Worm (Caenorhabditis elegans) whole organism, young adult: ENCODE data around the gene irld-25.

ENCODE experiments used
- B0019.2 ChIP-seq: fragments of 200-800 bp; sonication (Bioruptor generic); conservative IDR thresholded peaks from 2 replicates; pipeline ENCODE4 v1.3.6; 2022; ENCODE audit warnings: missing genetic modification reagents, missing genetic modification characterization, missing compliant biosample characterization
- B0035.1 ChIP-seq: sonication (generic microtip); optimal IDR thresholded peaks from 2 replicates; lab custom pipeline; 2016; ENCODE audit warnings: missing genetic modification characterization, mild to moderate bottlenecking, missing compliant biosample characterization, missing genotype, missing genetic modification reagents
- C06A6.2 ChIP-seq: fragments of 200-800 bp; sonication (Bioruptor generic); conservative IDR thresholded peaks from 2 replicates; pipeline ENCODE4 v1.3.6; 2022; ENCODE audit warnings: missing genetic modification characterization, missing compliant biosample characterization
- T07F8.4 ChIP-seq: sonication (generic microtip); optimal IDR thresholded peaks from 2 replicates; lab custom pipeline; 2016; ENCODE audit warnings: mild to moderate bottlenecking, missing genetic modification characterization, moderate library complexity, missing compliant biosample characterization
- Y79H2A.3 ChIP-seq: fragments of 200-800 bp; sonication (Bioruptor generic); conservative IDR thresholded peaks from 2 replicates; pipeline ENCODE4 v1.3.6; 2022; ENCODE audit warnings: missing genetic modification reagents, missing genetic modification characterization, missing compliant biosample characterization
- aptf-3 ChIP-seq: fragments of 200-800 bp; sonication (Bioruptor generic); IDR thresholded peaks from 2 replicates; pipeline ENCODE4 v1.3.6; 2022; ENCODE audit warnings: missing genetic modification characterization, missing compliant biosample characterization
- athp-1 ChIP-seq: sonication (generic microtip); optimal IDR thresholded peaks from 2 replicates; lab custom pipeline; 2017; ENCODE audit warnings: mild to moderate bottlenecking, missing genetic modification characterization, missing compliant biosample characterization
- cebp-1 ChIP-seq, 2 experiments: fragments of 200-800 bp in 1 of 2; sonication (Bioruptor generic) in 1 of 2; sonication (generic microtip) in 1 of 2; IDR thresholded peaks in 1 of 2; optimal IDR thresholded peaks in 1 of 2; 2 replicates each; pipeline versions ENCODE4 v1.3.6 to Lab custom; 2017 to 2022; ENCODE audit warnings: missing compliant biosample characterization in 2 of 2, missing genetic modification characterization in 2 of 2, mild to moderate bottlenecking in 1 of 2, missing genetic modification reagents in 1 of 2, moderate library complexity in 1 of 2
- cebp-2 ChIP-seq: fragments of 200-800 bp; sonication (Bioruptor generic); IDR thresholded peaks from 2 replicates; pipeline ENCODE4 v1.3.6; 2022; ENCODE audit warnings: missing genetic modification characterization, missing compliant biosample characterization
- ceh-91 ChIP-seq: fragments of 200-800 bp; sonication (Bioruptor generic); IDR thresholded peaks from 2 replicates; pipeline ENCODE4 v1.3.6; 2022; ENCODE audit warnings: missing genetic modification reagents, missing genetic modification characterization, missing compliant biosample characterization
- die-1 ChIP-seq: sonication (generic microtip); optimal IDR thresholded peaks from 2 replicates; lab custom pipeline; 2016; ENCODE audit warnings: missing genotype, mild to moderate bottlenecking, missing genetic modification characterization, missing compliant biosample characterization
- dpff-1 ChIP-seq: sonication (generic microtip); optimal IDR thresholded peaks from 2 replicates; lab custom pipeline; 2017; ENCODE audit warnings: mild to moderate bottlenecking, missing genetic modification characterization, missing compliant biosample characterization
- him-1 ChIP-seq: sonication (generic microtip); optimal IDR thresholded peaks from 2 replicates; lab custom pipeline; 2016; ENCODE audit warnings: missing genotype, missing genetic modification reagents, missing genetic modification characterization, missing compliant biosample characterization
- hlh-26 ChIP-seq: fragments of 200-800 bp; sonication (Bioruptor generic); conservative IDR thresholded peaks from 2 replicates; pipeline ENCODE4 v1.3.6; 2022; ENCODE audit warnings: missing genetic modification reagents, missing genetic modification characterization, missing compliant biosample characterization
- lag-1 ChIP-seq: fragments of 200-800 bp; sonication (Bioruptor generic); IDR thresholded peaks from 2 replicates; pipeline ENCODE4 v1.3.6; 2022; ENCODE audit warnings: missing genetic modification reagents, missing genetic modification characterization, missing compliant biosample characterization
- let-526 ChIP-seq: fragments of 200-800 bp; sonication (Bioruptor generic); IDR thresholded peaks from 2 replicates; pipeline ENCODE4 v1.3.6; 2022; ENCODE audit warnings: missing genetic modification reagents, missing genetic modification characterization, missing compliant biosample characterization
- lir-1 ChIP-seq: fragments of 200-800 bp; sonication (Bioruptor generic); conservative IDR thresholded peaks from 2 replicates; pipeline ENCODE4 v1.3.6; 2022; ENCODE audit warnings: missing genetic modification reagents, missing genetic modification characterization, missing compliant biosample characterization
- lsl-1 ChIP-seq: fragments of 200-800 bp; sonication (Bioruptor generic); optimal IDR thresholded peaks from 2 replicates; lab custom pipeline; 2018; ENCODE audit warnings: mild to moderate bottlenecking, missing genetic modification characterization, moderate library complexity, missing compliant biosample characterization
- lsy-27 ChIP-seq: sonication (generic microtip); optimal IDR thresholded peaks from 2 replicates; lab custom pipeline; 2017; ENCODE audit warnings: missing genetic modification characterization, mild to moderate bottlenecking, missing compliant biosample characterization, antibody characterized with exemption, missing genotype, borderline replicate concordance; ENCODE audit not compliant: insufficient read depth
- madf-10 ChIP-seq: sonication (generic microtip); optimal IDR thresholded peaks from 2 replicates; lab custom pipeline; 2016; ENCODE audit warnings: mild to moderate bottlenecking, missing genetic modification characterization, missing compliant biosample characterization
- madf-3 ChIP-seq: fragments of 200-800 bp; sonication (Bioruptor generic); IDR thresholded peaks from 2 replicates; pipeline ENCODE4 v1.3.6; 2022; ENCODE audit warnings: missing genetic modification reagents, missing genetic modification characterization, missing compliant biosample characterization
- madf-8 ChIP-seq: fragments of 200-800 bp; sonication (Bioruptor generic); conservative IDR thresholded peaks from 2 replicates; pipeline ENCODE4 v1.3.6; 2022; ENCODE audit warnings: missing genetic modification reagents, missing genetic modification characterization, missing compliant biosample characterization
- mel-28 ChIP-seq: sonication (generic microtip); optimal IDR thresholded peaks from 2 replicates; lab custom pipeline; 2016; ENCODE audit warnings: borderline replicate concordance, mild to moderate bottlenecking, missing genetic modification characterization, missing compliant biosample characterization
- nfya-1 ChIP-seq: sonication (generic microtip); optimal IDR thresholded peaks from 2 replicates; lab custom pipeline; 2017; ENCODE audit warnings: antibody characterized with exemption, missing compliant biosample characterization, missing genetic modification characterization, borderline replicate concordance; ENCODE audit not compliant: insufficient read depth
- nhr-179 ChIP-seq: sonication (generic microtip); optimal IDR thresholded peaks from 2 replicates; lab custom pipeline; 2016; ENCODE audit warnings: mild to moderate bottlenecking, missing genetic modification characterization, missing compliant biosample characterization
- nhr-27 ChIP-seq: fragments of 200-800 bp; sonication (Bioruptor generic); optimal IDR thresholded peaks from 2 replicates; lab custom pipeline; 2018; ENCODE audit warnings: mild to moderate bottlenecking, missing genetic modification characterization, moderate library complexity, missing compliant biosample characterization
- nhr-80 ChIP-seq: sonication (generic microtip); optimal IDR thresholded peaks from 2 replicates; lab custom pipeline; 2016; ENCODE audit warnings: missing genetic modification characterization, missing compliant biosample characterization
- pbrm-1 ChIP-seq: fragments of 200-800 bp; sonication (Bioruptor generic); IDR thresholded peaks from 2 replicates; pipeline ENCODE4 v1.3.6; 2022; ENCODE audit warnings: missing genetic modification reagents, missing genetic modification characterization, missing compliant biosample characterization
- rcor-1 ChIP-seq: fragments of 200-800 bp; sonication (Bioruptor generic); IDR thresholded peaks from 2 replicates; pipeline ENCODE4 v1.3.6; 2022; ENCODE audit warnings: missing genetic modification reagents, missing genetic modification characterization, missing compliant biosample characterization
- rec-8 ChIP-seq, 2 experiments: sonication (generic microtip); optimal IDR thresholded peaks; 2 replicates each; lab custom pipeline; 2016; ENCODE audit warnings: mild to moderate bottlenecking in 2 of 2, missing genetic modification characterization in 2 of 2, missing genetic modification reagents in 2 of 2, missing genotype in 2 of 2, missing biosample characterization in 1 of 2, missing compliant biosample characterization in 1 of 2, moderate library complexity in 1 of 2
- repo-1 ChIP-seq: sonication (generic microtip); optimal IDR thresholded peaks from 2 replicates; lab custom pipeline; 2017; ENCODE audit warnings: mild to moderate bottlenecking, missing genetic modification characterization, missing compliant biosample characterization
- sdz-38 ChIP-seq: sonication (generic microtip); optimal IDR thresholded peaks from 2 replicates; lab custom pipeline; 2016; ENCODE audit warnings: missing genotype, missing genetic modification characterization, missing compliant biosample characterization
- tbp1 ChIP-seq: fragments of 200-800 bp; sonication (Bioruptor generic); optimal IDR thresholded peaks from 2 replicates; lab custom pipeline; 2018; ENCODE audit warnings: mild to moderate bottlenecking, missing genetic modification characterization, missing compliant biosample characterization
- tlf-1 ChIP-seq: fragments of 200-800 bp; sonication (Bioruptor generic); optimal IDR thresholded peaks from 2 replicates; lab custom pipeline; 2018; ENCODE audit warnings: mild to moderate bottlenecking, missing genetic modification characterization, missing compliant biosample characterization
- unc-62 ChIP-seq: fragments of 150-350 bp; optimal IDR thresholded peaks from 2 replicates; lab custom pipeline; 2014; ENCODE audit warnings: missing biosample characterization, missing genetic modification reagents, missing genetic modification characterization
- xnd-1 ChIP-seq: sonication (generic microtip); optimal IDR thresholded peaks from 2 replicates; lab custom pipeline; 2016; ENCODE audit warnings: missing genotype, missing genetic modification reagents, missing genetic modification characterization, missing compliant biosample characterization
- ztf-3 ChIP-seq: fragments of 200-800 bp; sonication (Bioruptor generic); optimal IDR thresholded peaks from 2 replicates; lab custom pipeline; 2018; ENCODE audit warnings: mild to moderate bottlenecking, missing genetic modification characterization, missing compliant biosample characterization

irld-25 gene

DNA sequence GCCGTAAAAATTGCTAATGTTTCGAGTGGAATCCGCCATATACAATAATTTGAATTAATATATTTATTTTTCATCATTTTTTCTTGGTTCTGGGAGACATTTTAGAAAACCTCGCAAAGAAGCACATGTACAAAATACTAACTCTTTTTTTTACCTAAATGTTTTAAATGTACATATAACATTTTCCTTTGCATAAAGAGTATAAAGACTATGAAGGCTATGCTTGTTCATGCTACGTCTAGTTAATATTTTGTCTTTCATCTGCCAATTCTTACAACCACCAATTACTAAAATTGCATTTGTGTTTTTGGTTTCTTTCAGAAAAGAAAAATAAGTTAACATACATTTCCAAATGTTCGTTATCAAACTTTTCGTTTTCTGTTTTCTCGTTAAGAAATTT, at the start of gene irld-25:
Gene irld-25 (plus strand): TSS at position 301 of the 400 bp plus-strand sequence.
- TF ChIP-seq him-1 (tag; lab: Kevin White, UChicago) = no peak
- TF ChIP-seq tbp1 (GFP tag; lab: Kevin White, UChicago) = no peak
- no peak for TF ChIP-seq rcor-1 (GFP tag; lab: Robert Waterston, UW)
- TF ChIP-seq lsl-1 (GFP tag; lab: Kevin White, UChicago) = no peak
- TF ChIP-seq aptf-3 (GFP tag; lab: Robert Waterston, UW) = no peak
- TF ChIP-seq C06A6.2 (GFP tag; lab: Robert Waterston, UW) = no peak
- no peak for TF ChIP-seq pbrm-1 (GFP tag; lab: Robert Waterston, UW)
- no peak for TF ChIP-seq unc-62
- no peak for TF ChIP-seq rec-8 (tag; optimal IDR thresholded peaks at IDR 0.05; lab: Kevin White, UChicago)
- no peak for TF ChIP-seq lag-1 (GFP tag; lab: Robert Waterston, UW)
- no peak for TF ChIP-seq Y79H2A.3 (GFP tag; lab: Robert Waterston, UW)
- TF ChIP-seq nhr-27 (tag; lab: Kevin White, UChicago) = no peak
- TF ChIP-seq die-1 (tag; lab: Kevin White, UChicago) = no peak
- no peak for TF ChIP-seq let-526 (GFP tag; lab: Robert Waterston, UW)

DNA sequence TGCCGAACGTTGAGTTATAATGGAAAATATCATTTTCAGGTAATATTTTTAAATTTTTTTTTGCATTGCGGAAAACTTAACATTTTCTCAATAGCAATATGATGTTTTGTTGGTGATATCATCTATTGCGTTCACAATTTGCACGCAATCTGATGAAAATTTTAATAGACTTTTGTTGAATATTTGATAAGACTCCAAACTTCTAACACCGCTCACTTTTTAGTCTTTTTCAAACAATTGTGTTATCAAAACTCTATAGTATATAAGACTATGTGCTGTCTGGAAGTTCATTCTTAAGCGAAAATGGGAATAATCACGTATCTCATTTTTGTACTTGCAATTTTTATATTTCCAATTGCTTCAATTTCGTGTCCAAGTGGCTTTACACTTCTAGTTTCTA, 46.0 kb upstream of the irld-25 start, which contains the start of gene clec-47:
Gene clec-47 (plus strand): TSS at position 301 of the 400 bp plus-strand sequence.
- TF ChIP-seq madf-10 (no peak), ztf-3 (GFP tag; lab: Kevin White, UChicago) (no peak), B0019.2 (GFP tag; lab: Robert Waterston, UW) (no peak), cebp-2 (GFP tag; lab: Robert Waterston, UW) (no peak), nhr-179 (tag; lab: Kevin White, UChicago) (no peak), tlf-1 (no peak), T07F8.4 (no peak), nhr-80 (tag; lab: Kevin White, UChicago) (no peak)

- TF ChIP-seq hlh-26 (no peak), dpff-1 (tag; lab: Kevin White, UChicago) (no peak), mel-28 (no peak), sdz-38 (tag; lab: Kevin White, UChicago) (no peak), repo-1 (no peak), madf-8 (GFP tag; lab: Robert Waterston, UW) (no peak), madf-3 (no peak), ceh-91 (GFP tag; lab: Robert Waterston, UW) (no peak), unc-62 (no peak), nhr-27 (tag; lab: Kevin White, UChicago) (no peak), nfya-1 (tag; lab: Kevin White, UChicago) (no peak), madf-10 (no peak), lsy-27 (tag; lab: Kevin White, UChicago) (no peak), cebp-1 (GFP tag; IDR thresholded peaks at IDR 0.05; lab: Robert Waterston, UW) (no peak), cebp-1 (tag; optimal IDR thresholded peaks at IDR 0.05; lab: Kevin White, UChicago) (no peak), lir-1 (no peak), let-526 (GFP tag; lab: Robert Waterston, UW) (no peak), athp-1 (tag; lab: Kevin White, UChicago) (no peak), xnd-1 (tag; lab: Kevin White, UChicago) (no peak), B0035.1 (tag; lab: Kevin White, UChicago) (no peak)
- TF ChIP-seq, all 124 proteins: peak for 0
Measured at ce11 chrV:15179757-15180156, 41.7 kb upstream of the irld-25 start, which contains the start of gene T09F5.10. Gene T09F5.10, plus strand, starts transcription at chrV:15180057.
